Fruit fly (Drosophila melanogaster) whole organism, pupa: ENCODE measurements around the gene djl.

Source experiments
- CG14655 ChIP-seq: fragments of 200-800 bp; sonication (Bioruptor generic); optimal IDR thresholded peaks from 3 replicates; lab custom pipeline; 2017; ENCODE audit warnings: mild to moderate bottlenecking, missing biosample characterization, missing genetic modification reagents, missing genetic modification characterization
- CG32121 ChIP-seq: fragments of 200-800 bp; sonication (Bioruptor generic); IDR thresholded peaks from 2 replicates; pipeline ENCODE4 v1.3.6; 2022; ENCODE audit warnings: missing biosample characterization, missing genetic modification characterization
- CG4496 ChIP-seq: fragments of 200-800 bp; sonication (Bioruptor generic); IDR thresholded peaks from 3 replicates; pipeline ENCODE4 v1.3.6; 2022; ENCODE audit warnings: missing biosample characterization, missing genetic modification characterization
- Snoo ChIP-seq: fragments of 200-800 bp; sonication (Bioruptor generic); optimal IDR thresholded peaks from 3 replicates; lab custom pipeline; 2017; ENCODE audit warnings: missing biosample characterization, mild to moderate bottlenecking, missing genetic modification characterization, inconsistent platforms
- fd96Ca ChIP-seq: fragments of 200-800 bp; sonication (Bioruptor generic); IDR thresholded peaks from 3 replicates; pipeline ENCODE4 v1.3.6; 2022; ENCODE audit warnings: missing biosample characterization, missing genetic modification characterization
- gl ChIP-seq: fragments of 200-800 bp; sonication (Bioruptor generic); optimal IDR thresholded peaks from 2 replicates; lab custom pipeline; 2018; ENCODE audit warnings: missing biosample characterization, mild to moderate bottlenecking, missing genetic modification characterization
- rn ChIP-seq: fragments of 200-800 bp; sonication (Bioruptor generic); IDR thresholded peaks from 2 replicates; pipeline ENCODE4 v1.3.6; 2022; ENCODE audit warnings: missing biosample characterization, missing genetic modification characterization

DNA sequence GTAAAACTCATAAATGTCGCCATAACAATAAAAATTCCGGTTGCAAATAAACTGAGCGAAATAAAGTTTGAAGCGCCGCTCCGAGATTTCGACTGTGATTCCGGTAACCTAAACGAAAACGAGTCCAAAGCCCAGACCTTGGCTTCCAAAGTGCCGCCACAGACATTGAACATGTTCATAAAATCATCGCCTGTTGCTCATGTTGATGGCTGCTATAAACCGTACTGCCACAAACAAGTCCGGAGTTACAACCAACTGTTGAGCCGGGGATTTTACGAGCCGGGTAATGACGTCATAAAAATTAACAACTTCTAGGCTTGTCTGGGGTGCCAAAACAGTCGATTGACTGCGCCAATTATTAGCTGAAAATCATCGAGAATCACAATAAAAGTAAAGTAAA lies 32.0 kb upstream of the djl start:
- TF ChIP-seq fd96Ca: no peak
- TF ChIP-seq Snoo (tag; lab: Kevin White, UChicago): no peak
- no peak for TF ChIP-seq CG4496
- TF ChIP-seq CG14655 (GFP tag; lab: Kevin White, UChicago): no peak
- TF ChIP-seq CG32121 (GFP tag; lab: Robert Waterston, UW): no peak
- no peak for TF ChIP-seq rn (GFP tag; lab: Robert Waterston, UW)
- TF ChIP-seq gl: no peak
